Fruit fly (Drosophila melanogaster): Measurements from ENCODE around the gene CG14857.
A peak's percentile ranks its signal among the peaks of the same experiment; 100 is the strongest.

The CG14857 gene

DNA sequence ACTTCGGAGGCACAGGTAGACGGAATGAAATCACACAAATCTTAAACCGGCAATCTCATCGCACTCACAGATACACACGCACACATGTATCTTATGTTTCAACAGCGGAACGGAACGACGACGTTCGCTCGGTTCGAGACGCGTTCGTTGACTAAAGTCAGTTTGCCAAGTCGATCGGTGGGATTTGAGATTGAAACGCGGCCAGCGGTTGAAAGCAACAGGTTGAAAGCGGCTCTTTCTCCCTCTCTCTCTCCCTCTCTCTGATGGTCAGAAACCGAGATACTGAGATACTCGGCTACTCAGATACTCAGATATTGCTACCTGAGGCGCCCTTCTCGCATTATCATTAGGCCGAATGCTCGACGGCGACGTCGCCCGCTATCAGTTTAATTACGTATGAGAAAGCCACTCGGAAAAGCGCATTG is 52.2 kb downstream of the CG14857 start (continued):
- no peak for TF ChIP-seq croc (GFP tag; conservative IDR thresholded peaks at IDR 0.05)
- TF ChIP-seq fu2 (GFP tag; optimal IDR thresholded peaks at IDR 0.05), result no peak
- TF ChIP-seq Rfx (GFP tag; IDR thresholded peaks at IDR 0.05), result peak; percentile 70
- TF ChIP-seq bbx (GFP tag; IDR thresholded peaks at IDR 0.05; ENCODE audit: partially characterized antibody), result no peak
- TF ChIP-seq CG13894 (tag; optimal IDR thresholded peaks at IDR 0.05), result peak; percentile 66
- TF ChIP-seq dmrt11E (tag; optimal IDR thresholded peaks at IDR 0.05), result no peak
- no peak for TF ChIP-seq tx (GFP tag; optimal IDR thresholded peaks at IDR 0.05)
- peak; percentile 3 for TF ChIP-seq CG15269 (tag; optimal IDR thresholded peaks at IDR 0.05)
- TF ChIP-seq CG2889 (GFP tag; IDR thresholded peaks at IDR 0.05), result no peak
- TF ChIP-seq CG4360 (GFP tag; IDR thresholded peaks at IDR 0.05), result no peak; the same call in 1 of the 2 replicates
- TF ChIP-seq HLH3B (GFP tag; IDR thresholded peaks at IDR 0.05), result no peak; the same call in 1 of the 2 replicates
- no peak for TF ChIP-seq maf-S (GFP tag; optimal IDR thresholded peaks at IDR 0.05)
- no peak for TF ChIP-seq CHES-1-like (GFP tag; optimal IDR thresholded peaks at IDR 0.05)
- TF ChIP-seq CG7271 (tag; optimal IDR thresholded peaks at IDR 0.05), result no peak
- peak; percentile 74 for TF ChIP-seq CG7987 (GFP tag; optimal IDR thresholded peaks at IDR 0.05)
- no peak for TF ChIP-seq CG7357 (GFP tag; IDR thresholded peaks at IDR 0.05)
- TF ChIP-seq CG17829 (tag; optimal IDR thresholded peaks at IDR 0.05), result peak; percentile 38
- TF ChIP-seq abd-A (tag; optimal IDR thresholded peaks at IDR 0.05), result peak; percentile 26
- peak; percentile 50; the same call in 1 of the 2 replicates for TF ChIP-seq Atf6 (GFP tag; IDR thresholded peaks at IDR 0.05)
- peak; percentile 41 for TF ChIP-seq kah (GFP tag; optimal IDR thresholded peaks at IDR 0.05)
- peak; percentile 24; the same call in 1 of the 2 replicates for TF ChIP-seq stc (GFP tag; IDR thresholded peaks at IDR 0.05)
- TF ChIP-seq en (GFP tag; optimal IDR thresholded peaks at IDR 0.05), result no peak
- TF ChIP-seq lab (GFP tag; optimal IDR thresholded peaks at IDR 0.05), result peak; percentile 87
- TF ChIP-seq cas (GFP tag; IDR thresholded peaks at IDR 0.05), result peak; percentile 71; the same call in 1 of the 2 replicates
- TF ChIP-seq CG3065 (GFP tag; optimal IDR thresholded peaks at IDR 0.05), result no peak
- TF ChIP-seq ham (GFP tag; IDR thresholded peaks at IDR 0.05), result no peak
- no peak for TF ChIP-seq CG9437 (GFP tag; optimal IDR thresholded peaks at IDR 0.05)
- no peak for TF ChIP-seq Dp (GFP tag; optimal IDR thresholded peaks at IDR 0.05)
- TF ChIP-seq seq (GFP tag; IDR thresholded peaks at IDR 0.05), result no peak
- peak; percentile 10 for TF ChIP-seq Spps (tag; optimal IDR thresholded peaks at IDR 0.05)
- peak; percentile 42; the same call in 1 of the 2 replicates for TF ChIP-seq Xrp1 (GFP tag; IDR thresholded peaks at IDR 0.05)
- TF ChIP-seq Meics (GFP tag; optimal IDR thresholded peaks at IDR 0.05), result peak; percentile 60
- no peak for TF ChIP-seq CG7372 (GFP tag; IDR thresholded peaks at IDR 0.05)
- no peak for TF ChIP-seq Lpt (GFP tag; optimal IDR thresholded peaks at IDR 0.05)
- peak; percentile 63 for TF ChIP-seq PHDP (tag; optimal IDR thresholded peaks at IDR 0.05)
- no peak for TF ChIP-seq CG1602 (GFP tag; optimal IDR thresholded peaks at IDR 0.05)
- TF ChIP-seq chinmo (GFP tag; IDR thresholded peaks at IDR 0.05; ENCODE audit: partially characterized antibody), result peak; percentile 89; the same call in 2 of the 4 replicates
- no peak for TF ChIP-seq mam (GFP tag; optimal IDR thresholded peaks at IDR 0.05)
- peak; percentile 80 for TF ChIP-seq CrebB (tag; optimal IDR thresholded peaks at IDR 0.05)
- TF ChIP-seq pros (GFP tag; optimal IDR thresholded peaks at IDR 0.05), result peak; percentile 51
- TF ChIP-seq CG2120 (GFP tag; optimal IDR thresholded peaks at IDR 0.05), result peak; percentile 49
- no peak for TF ChIP-seq Poxn (GFP tag; IDR thresholded peaks at IDR 0.05)
- TF ChIP-seq CG9797 (GFP tag; optimal IDR thresholded peaks at IDR 0.05), result no peak
- no peak for TF ChIP-seq hb (GFP tag; IDR thresholded peaks at IDR 0.05; ENCODE audit: partially characterized antibody)
- TF ChIP-seq Pdp1 (GFP tag; optimal IDR thresholded peaks at IDR 0.05), result peak in 1 of 2 experiments; percentile 35
- TF ChIP-seq Neu2 (GFP tag; optimal IDR thresholded peaks at IDR 0.05; ENCODE audit: borderline replicate concordance), result no peak
- TF ChIP-seq CG17359 (tag; optimal IDR thresholded peaks at IDR 0.05), result no peak
- no peak for TF ChIP-seq Dek (tag; optimal IDR thresholded peaks at IDR 0.05)
- peak; percentile 55 for TF ChIP-seq Hand (GFP tag; optimal IDR thresholded peaks at IDR 0.05)
- no peak for TF ChIP-seq Mad (GFP tag; optimal IDR thresholded peaks at IDR 0.05)
- TF ChIP-seq CG8924 (tag; optimal IDR thresholded peaks at IDR 0.05), result peak; percentile 27

All from whole organism, embryonic.